Fruit fly (Drosophila melanogaster) S2 (cell line): Measurements from ENCODE around the gene PolG2.

Experiments used
- CG8478 ChIP-seq: fragments of >200 bp; optimal IDR thresholded peaks from 2 replicates; lab custom pipeline; 2018
- CTCF ChIP-seq, 2 experiments: fragments of >200 bp; optimal IDR thresholded peaks; 2 replicates each; lab custom pipeline; 2018

DNA sequence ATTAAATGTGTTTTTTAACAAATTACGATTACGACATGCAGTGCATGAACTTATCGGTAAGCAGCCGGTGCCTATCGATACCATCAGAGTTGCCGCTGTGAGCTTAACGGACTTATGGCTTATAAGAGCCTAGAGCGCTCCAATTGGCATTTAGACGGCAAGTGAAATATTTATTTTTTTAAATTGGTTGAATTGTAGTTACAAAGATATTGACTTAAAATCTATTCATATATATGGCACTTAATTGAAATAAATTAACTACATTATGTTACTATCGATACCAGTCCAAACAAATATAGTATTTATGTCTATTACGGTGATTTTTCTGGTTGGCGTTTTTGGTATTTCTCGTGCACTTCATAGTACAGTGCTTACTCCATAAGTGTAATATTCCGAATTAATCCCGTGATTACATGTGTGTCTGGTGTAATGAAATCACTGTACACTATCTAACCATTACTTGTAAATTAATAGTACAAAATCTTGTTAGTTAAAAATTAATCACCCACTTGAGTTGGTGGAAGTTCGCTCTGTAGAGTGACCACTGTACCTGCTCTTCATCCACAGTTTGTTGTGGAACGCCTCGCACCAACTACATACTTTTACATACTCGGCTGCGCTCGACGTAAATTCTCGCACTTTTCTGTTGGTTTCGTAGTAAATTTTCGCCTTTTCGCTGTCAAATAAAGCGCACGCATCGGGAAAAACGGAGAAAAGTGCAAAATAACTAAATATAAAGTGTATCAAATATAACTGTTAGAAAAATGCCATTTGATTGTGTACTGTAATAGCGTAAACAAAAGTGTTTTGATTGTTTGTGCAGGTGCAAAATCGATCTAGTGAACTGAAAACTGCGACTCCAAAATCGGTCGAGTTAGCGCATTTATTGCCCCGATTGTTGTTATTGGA lies 2.4 kb upstream of the PolG2 start, which contains the start of the genes mRpS23 and CenG1A:
- TF ChIP-seq CG8478 (lab: Kevin White, UChicago), result no peak
- TF ChIP-seq CTCF (optimal IDR thresholded peaks at IDR 0.05; lab: Kevin White, UChicago), result no peak
